Fruit fly (Drosophila melanogaster) whole organism, embryonic: ENCODE data around the gene Stat92E.

Experiments
- Adf1 ChIP-seq: fragments of 200-800 bp; sonication (Bioruptor generic); IDR thresholded peaks from 2 replicates; pipeline ENCODE4 v1.3.6; 2022; ENCODE audit warnings: missing biosample characterization, missing genetic modification characterization
- Antp ChIP-seq: fragments of 200-800 bp; sonication (Bioruptor generic); optimal IDR thresholded peaks from 3 replicates; lab custom pipeline; 2016; ENCODE audit warnings: missing biosample characterization, missing genetic modification characterization
- CG10321 ChIP-seq: fragments of 200-800 bp; sonication (Bioruptor generic); IDR thresholded peaks from 2 replicates; pipeline ENCODE4 v1.3.6; 2022; ENCODE audit warnings: missing biosample characterization, missing genetic modification characterization
- CG10543 ChIP-seq: fragments of 200-800 bp; sonication (Bioruptor generic); optimal IDR thresholded peaks from 3 replicates; lab custom pipeline; 2017; ENCODE audit warnings: missing biosample characterization, mild to moderate bottlenecking, missing genetic modification characterization, moderate library complexity
- CG10565 ChIP-seq: fragments of 200-800 bp; sonication (Bioruptor generic); optimal IDR thresholded peaks from 3 replicates; lab custom pipeline; 2016; ENCODE audit warnings: missing biosample characterization, mild to moderate bottlenecking, missing genetic modification characterization
- CG11085 ChIP-seq: fragments of 200-800 bp; sonication (Bioruptor generic); IDR thresholded peaks from 2 replicates; pipeline ENCODE4 v1.3.6; 2022; ENCODE audit warnings: missing biosample characterization, missing genetic modification characterization
- CG11696 ChIP-seq: fragments of 200-800 bp; sonication (Bioruptor generic); IDR thresholded peaks from 2 replicates; pipeline ENCODE4 v1.3.6; 2022; ENCODE audit warnings: missing biosample characterization, missing genetic modification characterization
- CG12236 ChIP-seq: fragments of 200-800 bp; sonication (Bioruptor generic); optimal IDR thresholded peaks from 2 replicates; lab custom pipeline; 2016; ENCODE audit warnings: missing biosample characterization, missing genetic modification characterization
- CG14860 ChIP-seq: fragments of 200-800 bp; sonication (Bioruptor generic); IDR thresholded peaks from 3 replicates; pipeline ENCODE4 v1.3.6; 2022; ENCODE audit warnings: missing biosample characterization, missing genetic modification characterization; ENCODE audit not compliant: partially characterized antibody
- CG16779 ChIP-seq: fragments of 200-800 bp; sonication (Bioruptor generic); IDR thresholded peaks from 2 replicates; pipeline ENCODE4 v1.3.6; 2022; ENCODE audit warnings: missing biosample characterization, missing genetic modification characterization
- CG17612 ChIP-seq: fragments of 200-800 bp; sonication (Bioruptor generic); IDR thresholded peaks from 2 replicates; pipeline ENCODE4 v1.3.6; 2022; ENCODE audit warnings: missing biosample characterization, missing genetic modification characterization
- CG17912 ChIP-seq: fragments of 200-800 bp; sonication (Bioruptor generic); optimal IDR thresholded peaks from 2 replicates; lab custom pipeline; 2018; ENCODE audit warnings: missing biosample characterization, mild to moderate bottlenecking, missing genetic modification characterization
- CG18764 ChIP-seq: fragments of 200-800 bp; sonication (Bioruptor generic); optimal IDR thresholded peaks from 3 replicates; lab custom pipeline; 2016; ENCODE audit warnings: missing biosample characterization, missing genetic modification characterization
- CG2199 ChIP-seq: fragments of 200-800 bp; sonication (Bioruptor generic); IDR thresholded peaks from 3 replicates; pipeline ENCODE4 v1.3.6; 2022; ENCODE audit warnings: missing biosample characterization, missing genetic modification characterization
- CG2202 ChIP-seq: fragments of 200-800 bp; sonication (Bioruptor generic); optimal IDR thresholded peaks from 2 replicates; lab custom pipeline; 2018; ENCODE audit warnings: missing biosample characterization, mild to moderate bottlenecking, missing genetic modification characterization
- CG30403 ChIP-seq: fragments of 200-800 bp; sonication (Bioruptor generic); optimal IDR thresholded peaks from 3 replicates; lab custom pipeline; 2016; ENCODE audit warnings: missing biosample characterization, missing genetic modification characterization
- CG32767 ChIP-seq: fragments of 200-800 bp; sonication (Bioruptor generic); IDR thresholded peaks from 2 replicates; pipeline ENCODE4 v1.3.6; 2022; ENCODE audit warnings: missing biosample characterization, missing genetic modification characterization
- CG32772 ChIP-seq: fragments of 200-800 bp; sonication (Bioruptor generic); IDR thresholded peaks from 2 replicates; pipeline ENCODE4 v1.3.6; 2022; ENCODE audit warnings: missing biosample characterization, missing genetic modification characterization
- CG3407 ChIP-seq: fragments of 200-800 bp; sonication (Bioruptor generic); optimal IDR thresholded peaks from 2 replicates; lab custom pipeline; 2018; ENCODE audit warnings: missing biosample characterization, mild to moderate bottlenecking, missing genetic modification characterization
- CG6854 ChIP-seq: fragments of 200-800 bp; sonication (Bioruptor generic); optimal IDR thresholded peaks from 3 replicates; lab custom pipeline; 2017; ENCODE audit warnings: missing biosample characterization, mild to moderate bottlenecking, missing genetic modification characterization
- CG7963 ChIP-seq: fragments of 200-800 bp; sonication (Bioruptor generic); IDR thresholded peaks from 3 replicates; pipeline ENCODE4 v1.3.6; 2022; ENCODE audit warnings: missing biosample characterization, missing genetic modification characterization; ENCODE audit not compliant: partially characterized antibody
- CTCF ChIP-seq: fragments of 200-800 bp; sonication (Bioruptor generic); optimal IDR thresholded peaks from 2 replicates; lab custom pipeline; 2017; ENCODE audit warnings: missing biosample characterization, mild to moderate bottlenecking, missing genetic modification characterization, moderate library complexity
- Deaf1 ChIP-seq: fragments of 200-800 bp; optimal IDR thresholded peaks from 3 replicates; lab custom pipeline; 2019; ENCODE audit warnings: missing biosample characterization, mild to moderate bottlenecking, missing genetic modification characterization, moderate library complexity
- Dek ChIP-seq: fragments of 200-800 bp; sonication (Bioruptor generic); optimal IDR thresholded peaks from 3 replicates; lab custom pipeline; 2019; ENCODE audit warnings: missing biosample characterization, mild to moderate bottlenecking, missing genetic modification characterization, moderate library complexity
- Drgx ChIP-seq: fragments of 200-800 bp; sonication (Bioruptor generic); IDR thresholded peaks from 2 replicates; pipeline ENCODE4 v1.3.6; 2022; ENCODE audit warnings: missing biosample characterization, missing genetic modification characterization
- E2f2 ChIP-seq: fragments of 200-800 bp; sonication (Bioruptor generic); IDR thresholded peaks from 2 replicates; pipeline ENCODE4 v1.3.6; 2022; ENCODE audit warnings: missing biosample characterization, missing genetic modification characterization
- Ets97D ChIP-seq: fragments of 200-800 bp; sonication (Bioruptor generic); optimal IDR thresholded peaks from 3 replicates; lab custom pipeline; 2016; ENCODE audit warnings: missing biosample characterization, missing genetic modification characterization
- Fer2 ChIP-seq: fragments of 200-800 bp; sonication (Bioruptor generic); optimal IDR thresholded peaks from 2 replicates; lab custom pipeline; 2018; ENCODE audit warnings: missing biosample characterization, mild to moderate bottlenecking, missing genetic modification characterization, moderate library complexity
- GATAe ChIP-seq: fragments of 200-800 bp; sonication (Bioruptor generic); conservative IDR thresholded peaks from 2 replicates; pipeline ENCODE4 v1.3.6; 2022; ENCODE audit warnings: missing biosample characterization, missing genetic modification characterization
- Hsf ChIP-seq: fragments of 200-800 bp; sonication (Bioruptor generic); optimal IDR thresholded peaks from 3 replicates; lab custom pipeline; 2016; ENCODE audit warnings: missing biosample characterization, missing genetic modification characterization
- Optix ChIP-seq: fragments of 200-800 bp; sonication (Bioruptor generic); IDR thresholded peaks from 3 replicates; pipeline ENCODE4 v1.3.6; 2022; ENCODE audit warnings: missing biosample characterization, missing genetic modification characterization
- PHDP ChIP-seq: fragments of 200-800 bp; sonication (Bioruptor generic); optimal IDR thresholded peaks from 3 replicates; lab custom pipeline; 2018; ENCODE audit warnings: missing biosample characterization, mild to moderate bottlenecking, missing genetic modification characterization, moderate library complexity
- Ptx1 ChIP-seq: fragments of 200-800 bp; sonication (Bioruptor generic); IDR thresholded peaks from 2 replicates; pipeline ENCODE4 v1.3.6; 2022; ENCODE audit warnings: missing biosample characterization, missing genetic modification characterization
- Sox100B ChIP-seq: fragments of 200-800 bp; sonication (Bioruptor generic); optimal IDR thresholded peaks from 3 replicates; lab custom pipeline; 2018; ENCODE audit warnings: missing biosample characterization, mild to moderate bottlenecking, missing genetic modification characterization
- ara ChIP-seq: fragments of 200-800 bp; sonication (Bioruptor generic); IDR thresholded peaks from 2 replicates; pipeline ENCODE4 v1.3.6; 2022; ENCODE audit warnings: missing biosample characterization, missing genetic modification characterization
- crc ChIP-seq: fragments of 200-800 bp; sonication (Bioruptor generic); optimal IDR thresholded peaks from 2 replicates; lab custom pipeline; 2016; ENCODE audit warnings: missing biosample characterization, missing genetic modification characterization
- dmrt11E ChIP-seq: fragments of 200-800 bp; sonication (Bioruptor generic); optimal IDR thresholded peaks from 3 replicates; lab custom pipeline; 2018; ENCODE audit warnings: missing biosample characterization, mild to moderate bottlenecking, missing genetic modification characterization, moderate library complexity
- fd102C ChIP-seq: fragments of 200-800 bp; sonication (Bioruptor generic); optimal IDR thresholded peaks from 2 replicates; lab custom pipeline; 2018; ENCODE audit warnings: missing biosample characterization, mild to moderate bottlenecking, missing genetic modification characterization, moderate library complexity
- gsb ChIP-seq: fragments of 200-800 bp; sonication (Bioruptor generic); IDR thresholded peaks from 2 replicates; pipeline ENCODE4 v1.3.6; 2022; ENCODE audit warnings: missing biosample characterization, missing genetic modification characterization
- h ChIP-seq: fragments of >200 bp; optimal IDR thresholded peaks from 2 replicates; lab custom pipeline; 2017
- ham ChIP-seq: fragments of 200-800 bp; sonication (Bioruptor generic); IDR thresholded peaks from 2 replicates; pipeline ENCODE4 v1.3.6; 2022; ENCODE audit warnings: missing biosample characterization, missing genetic modification characterization
- insv ChIP-seq, 2 experiments: fragments of 200-800 bp; sonication (Bioruptor generic); optimal IDR thresholded peaks; 3 replicates each; lab custom pipeline; 2016 to 2018; ENCODE audit warnings: missing biosample characterization in 2 of 2, missing genetic modification characterization in 2 of 2
- jumu ChIP-seq: fragments of 200-800 bp; sonication (Bioruptor generic); optimal IDR thresholded peaks from 3 replicates; lab custom pipeline; 2016; ENCODE audit warnings: missing biosample characterization, missing genetic modification characterization
- lola ChIP-seq, 3 experiments: fragments of >200 bp in 2 of 3; fragments of 200-800 bp in 1 of 3; sonication (Bioruptor generic) in 1 of 3; optimal IDR thresholded peaks; 2 replicates each; lab custom pipeline; 2017 to 2019; ENCODE audit warnings: missing biosample characterization in 3 of 3, missing genetic modification characterization in 3 of 3, mild to moderate bottlenecking in 1 of 3, moderate library complexity in 1 of 3
- nmo ChIP-seq: fragments of 200-800 bp; sonication (Bioruptor generic); optimal IDR thresholded peaks from 2 replicates; lab custom pipeline; 2018; ENCODE audit warnings: missing biosample characterization, mild to moderate bottlenecking, missing genetic modification characterization, moderate library complexity
- ranshi ChIP-seq: fragments of 200-800 bp; sonication (Bioruptor generic); IDR thresholded peaks from 2 replicates; pipeline ENCODE4 v1.3.6; 2022; ENCODE audit warnings: missing biosample characterization, missing genetic modification characterization
- sisA ChIP-seq: fragments of 200-800 bp; sonication (Bioruptor generic); IDR thresholded peaks from 2 replicates; pipeline ENCODE4 v1.3.6; 2022; ENCODE audit warnings: missing biosample characterization, missing genetic modification characterization
- sna ChIP-seq: fragments of 200-800 bp; sonication (Bioruptor generic); IDR thresholded peaks from 2 replicates; pipeline ENCODE4 v1.3.6; 2022; ENCODE audit warnings: missing biosample characterization, missing genetic modification characterization; ENCODE audit not compliant: partially characterized antibody
- tgo ChIP-seq: fragments of 200-800 bp; sonication (Bioruptor generic); IDR thresholded peaks from 3 replicates; pipeline ENCODE4 v1.3.6; 2022; ENCODE audit warnings: missing biosample characterization, missing genetic modification characterization
- tio ChIP-seq: fragments of 200-800 bp; sonication (Bioruptor generic); optimal IDR thresholded peaks from 2 replicates; lab custom pipeline; 2017; ENCODE audit warnings: missing biosample characterization, missing genetic modification characterization, inconsistent platforms
- trem ChIP-seq: fragments of 200-800 bp; optimal IDR thresholded peaks from 3 replicates; lab custom pipeline; 2019; ENCODE audit warnings: missing biosample characterization, mild to moderate bottlenecking, missing genetic modification characterization, moderate library complexity
- unpg ChIP-seq: fragments of 200-800 bp; sonication (Bioruptor generic); optimal IDR thresholded peaks from 3 replicates; lab custom pipeline; 2018; ENCODE audit warnings: missing biosample characterization, mild to moderate bottlenecking, missing genetic modification characterization, moderate library complexity
- wdn ChIP-seq: fragments of 200-800 bp; sonication (Bioruptor generic); IDR thresholded peaks from 2 replicates; pipeline ENCODE4 v1.3.6; 2022; ENCODE audit warnings: missing biosample characterization, missing genetic modification characterization

The Stat92E gene

DNA sequence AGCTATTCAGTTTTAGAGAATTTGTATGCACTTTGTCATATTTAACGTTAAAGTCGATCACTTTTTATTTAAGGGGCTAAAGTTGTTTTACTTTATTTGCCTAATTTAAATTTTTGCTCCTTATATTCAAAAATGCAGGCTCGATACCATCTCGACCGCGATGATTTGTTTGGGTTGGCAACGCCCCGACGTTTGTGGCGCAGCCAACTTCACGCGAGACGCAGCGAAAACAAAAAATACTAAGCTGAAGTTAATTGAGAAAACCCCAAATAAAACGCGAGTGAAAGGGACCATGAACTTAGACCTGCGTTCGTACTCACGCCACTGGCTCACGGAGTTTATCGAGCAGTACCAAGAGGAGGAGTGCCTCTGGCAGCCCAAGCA lies 6.0 kb upstream of the Stat92E start (continued):
- TF ChIP-seq sisA (GFP tag; lab: Robert Waterston, UW) = no peak
- no peak for TF ChIP-seq Fer2
- TF ChIP-seq Hsf = no peak
- TF ChIP-seq Drgx (GFP tag; lab: Robert Waterston, UW) = no peak
- no peak for TF ChIP-seq gsb (GFP tag; lab: Robert Waterston, UW)
- no peak for TF ChIP-seq tio (GFP tag; lab: Kevin White, UChicago)
- TF ChIP-seq ranshi (GFP tag; lab: Robert Waterston, UW) = no peak
- no peak for TF ChIP-seq CG14860
- TF ChIP-seq Dek (tag; lab: Kevin White, UChicago) = no peak
- no peak for TF ChIP-seq GATAe
- no peak for TF ChIP-seq fd102C (GFP tag; lab: Kevin White, UChicago)
- TF ChIP-seq trem = no peak
- 0 out of 3 replicates have a peak, but pooled peaks have one; percentile 5 for TF ChIP-seq CG7963 (GFP tag; lab: Robert Waterston, UW)
- no peak for TF ChIP-seq unpg (GFP tag; lab: Kevin White, UChicago)
- TF ChIP-seq tgo (GFP tag; lab: Robert Waterston, UW) = no peak
- no peak for TF ChIP-seq Ptx1 (GFP tag; lab: Robert Waterston, UW)
- TF ChIP-seq nmo = no peak
- TF ChIP-seq Ets97D (GFP tag; lab: Kevin White, UChicago) = peak; percentile 43
- peak; percentile 19 for TF ChIP-seq Sox100B (GFP tag; lab: Kevin White, UChicago)
- no peak for TF ChIP-seq Adf1 (GFP tag; lab: Robert Waterston, UW)
- TF ChIP-seq CG17612 (GFP tag; lab: Robert Waterston, UW) = no peak
- no peak for TF ChIP-seq sna (GFP tag; lab: Robert Waterston, UW)
- no peak for TF ChIP-seq wdn
- TF ChIP-seq CG16779 (GFP tag; lab: Robert Waterston, UW) = no peak
- TF ChIP-seq lola (GFP tag; optimal IDR thresholded peaks at IDR 0.05; lab: Kevin White, UChicago) = peak in 1 of 3 experiments; percentile 43
- no peak for TF ChIP-seq h (lab: Kevin White, UChicago)
- TF ChIP-seq Antp (GFP tag; lab: Kevin White, UChicago) = no peak
- no peak for TF ChIP-seq CG18764 (GFP tag; lab: Kevin White, UChicago)
- no peak for TF ChIP-seq insv (GFP tag; optimal IDR thresholded peaks at IDR 0.05; lab: Kevin White, UChicago)
- TF ChIP-seq PHDP (tag; lab: Kevin White, UChicago) = no peak
- TF ChIP-seq CG10565 (GFP tag; lab: Kevin White, UChicago) = no peak
- no peak for TF ChIP-seq CG30403 (GFP tag; lab: Kevin White, UChicago)
- no peak for TF ChIP-seq CG11696 (GFP tag; lab: Robert Waterston, UW)
- no peak for TF ChIP-seq CG6854 (GFP tag; lab: Kevin White, UChicago)
- TF ChIP-seq dmrt11E = no peak
- no peak for TF ChIP-seq ara (GFP tag; lab: Robert Waterston, UW)
- TF ChIP-seq CG32767 (GFP tag; lab: Robert Waterston, UW) = no peak
- no peak for TF ChIP-seq CG10543 (GFP tag; lab: Kevin White, UChicago)
- TF ChIP-seq CG10321 (GFP tag; lab: Robert Waterston, UW) = no peak
- TF ChIP-seq CG3407 (GFP tag; lab: Kevin White, UChicago) = no peak
- TF ChIP-seq Optix = no peak
- TF ChIP-seq CG12236 (GFP tag; lab: Kevin White, UChicago) = no peak
- TF ChIP-seq Deaf1 (tag; lab: Kevin White, UChicago) = no peak
- no peak for TF ChIP-seq jumu
- 0 out of 2 replicates have a peak, but pooled peaks have one; percentile 8 for TF ChIP-seq CG11085 (GFP tag; lab: Robert Waterston, UW)
- no peak for TF ChIP-seq crc
- no peak for TF ChIP-seq CG2202 (tag; lab: Kevin White, UChicago)
- TF ChIP-seq CG17912 (GFP tag; lab: Kevin White, UChicago) = peak; percentile 9
- no peak for TF ChIP-seq CG2199 (GFP tag; lab: Robert Waterston, UW)
- peak; percentile 86 for TF ChIP-seq E2f2 (GFP tag; lab: Robert Waterston, UW)
- no peak for TF ChIP-seq CG32772 (GFP tag; lab: Robert Waterston, UW)
- TF ChIP-seq ham (GFP tag; lab: Robert Waterston, UW) = no peak
- no peak for TF ChIP-seq CTCF
